Worm (Caenorhabditis elegans): ENCODE data around the gene zip-10.

- TF ChIP-seq snpc-4 (tag; optimal IDR thresholded peaks at IDR 0.05): no peak
- TF ChIP-seq nhr-237 (tag; optimal IDR thresholded peaks at IDR 0.05): no peak
- no peak for TF ChIP-seq lin-13 (GFP tag; optimal IDR thresholded peaks at IDR 0.05)
- TF ChIP-seq nhr-11 (tag; optimal IDR thresholded peaks at IDR 0.05): no peak
- TF ChIP-seq mbf-1 (tag; optimal IDR thresholded peaks at IDR 0.05): no peak
- no peak for TF ChIP-seq Y55F3AM.14 (GFP tag; optimal IDR thresholded peaks at IDR 0.05)
- TF ChIP-seq unc-39 (tag; optimal IDR thresholded peaks at IDR 0.05): no peak
- TF ChIP-seq ceh-82 (tag; optimal IDR thresholded peaks at IDR 0.05): no peak
- no peak for TF ChIP-seq ztf-11 (tag; optimal IDR thresholded peaks at IDR 0.05)
- no peak for TF ChIP-seq fos-1 (tag; optimal IDR thresholded peaks at IDR 0.05)
- no peak for TF ChIP-seq elt-3 (tag; optimal IDR thresholded peaks at IDR 0.05)
- no peak for TF ChIP-seq nhr-12 (tag; optimal IDR thresholded peaks at IDR 0.05)
These were observed 46.9 kb upstream of the zip-10 start for ce11 chrV:11697482-11697881.

Data from whole organism, L2 larva.